Worm (Caenorhabditis elegans) whole organism, L4 larva: ENCODE results near the gene irld-2.
A peak's percentile ranks its signal among the peaks of the same experiment; 100 is the strongest.

ENCODE experiments used
- F44E2.7 ChIP-seq: fragments of 200-800 bp; sonication (Bioruptor generic); IDR thresholded peaks from 2 replicates; pipeline ENCODE4 v2.1.2; 2022; ENCODE audit warnings: missing genetic modification characterization, missing compliant biosample characterization
- T20F7.1 ChIP-seq: fragments of 200-800 bp; sonication (Bioruptor generic); optimal IDR thresholded peaks from 2 replicates; lab custom pipeline; 2018; ENCODE audit warnings: mild to moderate bottlenecking, missing genetic modification characterization, missing compliant biosample characterization
- ZK546.5 ChIP-seq, 2 experiments: sonication (generic microtip); optimal IDR thresholded peaks; 2 replicates each; lab custom pipeline; 2017; ENCODE audit warnings: missing biosample characterization in 2 of 2, missing genetic modification characterization in 2 of 2
- aha-1 ChIP-seq: fragments of 150-350 bp; peaks from one replicate; lab custom pipeline; 2014; ENCODE audit warnings: missing biosample characterization, missing genetic modification characterization
- ceh-20 ChIP-seq: fragments of 200-800 bp; sonication (Bioruptor generic); IDR thresholded peaks from 2 replicates; pipeline ENCODE4 v1.3.6; 2022; ENCODE audit warnings: missing genetic modification reagents, missing genetic modification characterization, missing compliant biosample characterization
- ceh-28 ChIP-seq: fragments of 150-350 bp; optimal IDR thresholded peaks from 2 replicates; lab custom pipeline; 2014; ENCODE audit warnings: missing biosample characterization, missing genetic modification reagents, missing genetic modification characterization
- ces-1 ChIP-seq: fragments of 150-350 bp; sonication (generic microtip); optimal IDR thresholded peaks from 4 replicates; lab custom pipeline; 2014; ENCODE audit warnings: missing biosample characterization, missing genetic modification reagents, missing genetic modification characterization
- cey-2 ChIP-seq: sonication (generic microtip); optimal IDR thresholded peaks from 3 replicates; lab custom pipeline; 2017; ENCODE audit warnings: missing genetic modification characterization, mild to moderate bottlenecking, missing compliant biosample characterization, antibody characterized with exemption, borderline replicate concordance; ENCODE audit not compliant: insufficient read depth
- daf-16 ChIP-seq, 3 experiments: sonication (generic microtip); optimal IDR thresholded peaks; 2 replicates each; lab custom pipeline; 2016 to 2017; ENCODE audit warnings: missing genetic modification characterization in 3 of 3, missing genetic modification reagents in 3 of 3, mild to moderate bottlenecking in 2 of 3, missing compliant biosample characterization in 2 of 3, missing biosample characterization in 1 of 3, moderate library complexity in 1 of 3
- dmd-6 ChIP-seq: fragments of 200-800 bp; sonication (Bioruptor generic); IDR thresholded peaks from 2 replicates; pipeline ENCODE4 v1.3.6; 2022; ENCODE audit warnings: missing genetic modification reagents, missing genetic modification characterization, missing compliant biosample characterization
- dmd-8 ChIP-seq: fragments of 200-800 bp; sonication (Bioruptor generic); IDR thresholded peaks from 2 replicates; pipeline ENCODE4 v1.3.6; 2022; ENCODE audit warnings: missing genetic modification characterization, missing compliant biosample characterization
- dpl-1 ChIP-seq: fragments of 150-350 bp; optimal IDR thresholded peaks from 2 replicates; lab custom pipeline; 2014; ENCODE audit warnings: missing biosample characterization, missing genetic modification reagents, missing genetic modification characterization
- dve-1 ChIP-seq: sonication (generic microtip); optimal IDR thresholded peaks from 2 replicates; lab custom pipeline; 2017; ENCODE audit warnings: antibody characterized with exemption, mild to moderate bottlenecking, missing genetic modification characterization, missing compliant biosample characterization; ENCODE audit not compliant: insufficient read depth
- egl-27 ChIP-seq: sonication (generic microtip); optimal IDR thresholded peaks from 3 replicates; lab custom pipeline; 2017; ENCODE audit warnings: missing biosample characterization, missing genetic modification reagents, missing genetic modification characterization
- hif-1 ChIP-seq, 2 experiments: sonication (generic microtip); optimal IDR thresholded peaks; 2 replicates each; lab custom pipeline; 2016 to 2017; ENCODE audit warnings: missing compliant biosample characterization in 2 of 2, missing genetic modification characterization in 2 of 2, missing genetic modification reagents in 2 of 2, missing genotype in 2 of 2, mild to moderate bottlenecking in 1 of 2
- hlh-11 ChIP-seq: fragments of 200-800 bp; sonication (Bioruptor generic); optimal IDR thresholded peaks from 2 replicates; lab custom pipeline; 2018; ENCODE audit warnings: mild to moderate bottlenecking, missing genetic modification characterization, missing compliant biosample characterization
- hlh-30 ChIP-seq: sonication (generic microtip); optimal IDR thresholded peaks from 2 replicates; lab custom pipeline; 2017; ENCODE audit warnings: antibody characterized with exemption, mild to moderate bottlenecking, missing genetic modification characterization, missing compliant biosample characterization; ENCODE audit not compliant: insufficient read depth
- lir-3 ChIP-seq: sonication (generic microtip); optimal IDR thresholded peaks from 2 replicates; lab custom pipeline; 2016; ENCODE audit warnings: mild to moderate bottlenecking, missing genetic modification characterization, missing compliant biosample characterization
- lsy-2 ChIP-seq, 2 experiments: fragments of 150-350 bp in 1 of 2; sonication (generic microtip) in 1 of 2; optimal IDR thresholded peaks; 2 replicates each; lab custom pipeline; 2014 to 2017; ENCODE audit warnings: missing biosample characterization in 2 of 2, missing genetic modification characterization in 2 of 2
- mdl-1 ChIP-seq, 2 experiments: fragments of 150-350 bp in 1 of 2; sonication (generic microtip) in 1 of 2; optimal IDR thresholded peaks; 2 replicates each; lab custom pipeline; 2014 to 2017; ENCODE audit warnings: missing biosample characterization in 2 of 2, missing genetic modification characterization in 2 of 2
- mdt-29 ChIP-seq: fragments of 200-800 bp; sonication (Bioruptor generic); IDR thresholded peaks from 2 replicates; pipeline ENCODE4 v1.3.6; 2022; ENCODE audit warnings: missing genetic modification reagents, missing genetic modification characterization, missing compliant biosample characterization
- mep-1 ChIP-seq: fragments of 150-350 bp; sonication (generic microtip); optimal IDR thresholded peaks from 3 replicates; lab custom pipeline; 2014; ENCODE audit warnings: missing biosample characterization, missing genetic modification characterization
- mes-2 ChIP-seq: sonication (generic microtip); optimal IDR thresholded peaks from 2 replicates; lab custom pipeline; 2016; ENCODE audit warnings: missing genotype, mild to moderate bottlenecking, missing genetic modification characterization, missing compliant biosample characterization; ENCODE audit not compliant: poor library complexity, severe bottlenecking
- mxl-2 ChIP-seq: fragments of 200-800 bp; sonication (Bioruptor generic); conservative IDR thresholded peaks from 2 replicates; pipeline ENCODE4 v1.3.6; 2022; ENCODE audit warnings: missing genetic modification reagents, missing genetic modification characterization, missing compliant biosample characterization
- mxl-3 ChIP-seq: fragments of 200-800 bp; sonication (Bioruptor generic); optimal IDR thresholded peaks from 2 replicates; lab custom pipeline; 2018; ENCODE audit warnings: mild to moderate bottlenecking, missing genetic modification characterization, missing compliant biosample characterization
- nhr-10 ChIP-seq: fragments of 150-350 bp; optimal IDR thresholded peaks from 2 replicates; lab custom pipeline; 2014; ENCODE audit warnings: missing biosample characterization, missing genetic modification characterization
- nhr-11 ChIP-seq: fragments of 150-350 bp; optimal IDR thresholded peaks from 2 replicates; lab custom pipeline; 2014; ENCODE audit warnings: missing biosample characterization, missing genetic modification characterization
- nhr-28 ChIP-seq: fragments of 150-350 bp; optimal IDR thresholded peaks from 2 replicates; lab custom pipeline; 2014; ENCODE audit warnings: missing biosample characterization, missing genetic modification characterization
- nhr-48 ChIP-seq: sonication (generic microtip); optimal IDR thresholded peaks from 2 replicates; lab custom pipeline; 2016; ENCODE audit warnings: mild to moderate bottlenecking, missing genetic modification characterization, missing compliant biosample characterization
- nhr-6 ChIP-seq: fragments of 150-350 bp; optimal IDR thresholded peaks from 2 replicates; lab custom pipeline; 2014; ENCODE audit warnings: missing biosample characterization, missing genetic modification characterization
- nhr-77 ChIP-seq: fragments of 150-350 bp; optimal IDR thresholded peaks from 2 replicates; lab custom pipeline; 2014; ENCODE audit warnings: missing biosample characterization, missing genetic modification characterization
- php-3 ChIP-seq: fragments of 200-800 bp; sonication (Bioruptor generic); IDR thresholded peaks from 2 replicates; pipeline ENCODE4 v1.3.6; 2022; ENCODE audit warnings: missing genetic modification reagents, missing genetic modification characterization, missing compliant biosample characterization
- snpc-4 ChIP-seq: fragments of 150-350 bp; optimal IDR thresholded peaks from 2 replicates; lab custom pipeline; 2014; ENCODE audit warnings: missing biosample characterization, missing genetic modification characterization
- spr-1 ChIP-seq: sonication (generic microtip); optimal IDR thresholded peaks from 2 replicates; lab custom pipeline; 2016; ENCODE audit warnings: mild to moderate bottlenecking, missing genetic modification characterization, missing compliant biosample characterization
- tra-1 ChIP-seq: fragments of 200-800 bp; sonication (Bioruptor generic); IDR thresholded peaks from 2 replicates; pipeline ENCODE4 v1.3.6; 2022; ENCODE audit warnings: missing genetic modification reagents, missing genetic modification characterization, missing compliant biosample characterization
- unc-130 ChIP-seq: sonication (generic microtip); optimal IDR thresholded peaks from 2 replicates; lab custom pipeline; 2016; ENCODE audit warnings: missing genetic modification reagents, missing genetic modification characterization, missing compliant biosample characterization
- zag-1 ChIP-seq: fragments of 150-350 bp; optimal IDR thresholded peaks from 2 replicates; lab custom pipeline; 2014; ENCODE audit warnings: missing biosample characterization, missing genetic modification characterization
- ztf-7 ChIP-seq: fragments of 150-350 bp; optimal IDR thresholded peaks from 2 replicates; lab custom pipeline; 2014; ENCODE audit warnings: missing biosample characterization, missing genetic modification characterization

Gene irld-2

ce11 chrX:13348417-13348816 is 46.5 kb downstream of the irld-2 start:
- peak; percentile 34 for TF ChIP-seq nhr-6 (tag; lab: Kevin White, UChicago)
- TF ChIP-seq nhr-11 (tag; lab: Kevin White, UChicago) = peak; percentile 42
- TF ChIP-seq daf-16 (GFP tag; optimal IDR thresholded peaks at IDR 0.05; lab: Kevin White, UChicago) = no peak
- peak; percentile 67 for TF ChIP-seq daf-16 (tag; optimal IDR thresholded peaks at IDR 0.05; lab: Kevin White, UChicago)
- peak in 1 of 2 experiments; percentile 72 for TF ChIP-seq hif-1 (tag; optimal IDR thresholded peaks at IDR 0.05; lab: Kevin White, UChicago)
- TF ChIP-seq snpc-4 (tag; lab: Kevin White, UChicago) = no peak
- 0 out of 2 replicates have a peak, but pooled peaks have one; percentile 29 for TF ChIP-seq mdt-29 (GFP tag; lab: Robert Waterston, UW)
- TF ChIP-seq ceh-20 (GFP tag; lab: Robert Waterston, UW) = peak; percentile 66
- TF ChIP-seq nhr-48 (tag; lab: Kevin White, UChicago) = peak; percentile 78
- peak; percentile 35 for TF ChIP-seq nhr-77 (tag; lab: Kevin White, UChicago)
- TF ChIP-seq nhr-10 (tag; lab: Kevin White, UChicago) = peak; percentile 92
- peak; percentile 88 for TF ChIP-seq hlh-30 (tag; lab: Kevin White, UChicago)
- TF ChIP-seq aha-1 (tag; lab: Kevin White, UChicago) = peak; percentile 93
- 0 out of 2 replicates have a peak, but pooled peaks have one; percentile 6 for TF ChIP-seq mxl-2 (GFP tag; lab: Robert Waterston, UW)
- TF ChIP-seq unc-130 = no peak
- peak; percentile 11 for TF ChIP-seq dpl-1 (GFP tag; lab: Kevin White, UChicago)
- TF ChIP-seq mxl-3 (GFP tag; lab: Kevin White, UChicago) = peak; percentile 98
- peak; percentile 30; the same call in 1 of the 2 replicates for TF ChIP-seq php-3 (GFP tag; lab: Robert Waterston, UW)
- TF ChIP-seq spr-1 (tag; lab: Kevin White, UChicago) = no peak
- no peak for TF ChIP-seq ces-1
- no peak for TF ChIP-seq F44E2.7
- TF ChIP-seq T20F7.1 (GFP tag; lab: Kevin White, UChicago) = peak; percentile 56
- no peak for TF ChIP-seq ceh-28 (tag; lab: Kevin White, UChicago)
- TF ChIP-seq ztf-7 = peak; percentile 94
- TF ChIP-seq dmd-8 = no peak
- TF ChIP-seq lir-3 (tag; lab: Kevin White, UChicago) = no peak
- peak; percentile 85 for TF ChIP-seq hlh-11 (tag; lab: Kevin White, UChicago)
- no peak for TF ChIP-seq ZK546.5 (tag; optimal IDR thresholded peaks at IDR 0.05; lab: Kevin White, UChicago)
- peak; percentile 88 for TF ChIP-seq dve-1 (tag; lab: Kevin White, UChicago)
- peak; percentile 80 for TF ChIP-seq dmd-6
- peak; percentile 97 for TF ChIP-seq nhr-28 (tag; lab: Kevin White, UChicago)
- 0 out of 2 replicates have a peak, but pooled peaks have one; percentile 12 for TF ChIP-seq tra-1 (GFP tag; lab: Robert Waterston, UW)
- peak; percentile 41 for TF ChIP-seq mes-2
- TF ChIP-seq mdl-1 (tag; optimal IDR thresholded peaks at IDR 0.05; lab: Kevin White, UChicago) = peak in 1 of 2 experiments; percentile 81
- peak; percentile 64 for TF ChIP-seq cey-2 (tag; lab: Kevin White, UChicago)
- TF ChIP-seq zag-1 (tag; lab: Kevin White, UChicago) = no peak
- TF ChIP-seq lsy-2 (tag; optimal IDR thresholded peaks at IDR 0.05; lab: Kevin White, UChicago) = peak in 1 of 2 experiments; percentile 79
- TF ChIP-seq mep-1 (tag; lab: Kevin White, UChicago) = peak; percentile 79

ce11 chrX:13347251-13347650 is 47.6 kb downstream of the irld-2 start:
- peak; percentile 71 for TF ChIP-seq mxl-3 (GFP tag; lab: Kevin White, UChicago)
- no peak for TF ChIP-seq egl-27 (tag; lab: Kevin White, UChicago)
